Fruit fly (Drosophila melanogaster) whole organism, embryonic: ENCODE measurements around the gene CG14721.
A peak's percentile ranks its signal among the peaks of the same experiment; 100 is the strongest.

Source experiments
- Blimp-1 ChIP-seq: fragments of 200-800 bp; sonication (Bioruptor generic); optimal IDR thresholded peaks from 3 replicates; lab custom pipeline; 2018; ENCODE audit warnings: missing biosample characterization, missing genetic modification characterization, mild to moderate bottlenecking, moderate library complexity, missing genetic modification reagents
- CG10267 ChIP-seq: fragments of 200-800 bp; sonication (Bioruptor generic); optimal IDR thresholded peaks from 2 replicates; lab custom pipeline; 2018; ENCODE audit warnings: missing biosample characterization, mild to moderate bottlenecking, missing genetic modification characterization, moderate library complexity
- CG12942 ChIP-seq: fragments of 200-800 bp; sonication (Bioruptor generic); optimal IDR thresholded peaks from 3 replicates; lab custom pipeline; 2016; ENCODE audit warnings: missing biosample characterization, missing genetic modification characterization
- CG14050 ChIP-seq: fragments of 200-800 bp; sonication (Bioruptor generic); IDR thresholded peaks from 3 replicates; pipeline ENCODE4 v1.3.6; 2022; ENCODE audit warnings: missing biosample characterization, missing genetic modification characterization
- CG14860 ChIP-seq: fragments of 200-800 bp; sonication (Bioruptor generic); IDR thresholded peaks from 3 replicates; pipeline ENCODE4 v1.3.6; 2022; ENCODE audit warnings: missing biosample characterization, missing genetic modification characterization; ENCODE audit not compliant: partially characterized antibody
- CG15269 ChIP-seq: fragments of 200-800 bp; sonication (Bioruptor generic); optimal IDR thresholded peaks from 2 replicates; lab custom pipeline; 2018; ENCODE audit warnings: missing biosample characterization, mild to moderate bottlenecking, missing genetic modification characterization, moderate library complexity
- CG1603 ChIP-seq: fragments of 200-800 bp; sonication (Bioruptor generic); optimal IDR thresholded peaks from 2 replicates; lab custom pipeline; 2019; ENCODE audit warnings: missing biosample characterization, mild to moderate bottlenecking, missing genetic modification characterization, moderate library complexity
- CG16815 ChIP-seq: fragments of 200-800 bp; sonication (Bioruptor generic); optimal IDR thresholded peaks from 3 replicates; lab custom pipeline; 2017; ENCODE audit warnings: missing biosample characterization, mild to moderate bottlenecking, missing genetic modification characterization
- CG17912 ChIP-seq: fragments of 200-800 bp; sonication (Bioruptor generic); optimal IDR thresholded peaks from 2 replicates; lab custom pipeline; 2018; ENCODE audit warnings: missing biosample characterization, mild to moderate bottlenecking, missing genetic modification characterization
- CG18011 ChIP-seq: fragments of 200-800 bp; sonication (Bioruptor generic); optimal IDR thresholded peaks from 2 replicates; lab custom pipeline; 2017; ENCODE audit warnings: missing biosample characterization, missing genetic modification characterization, mild to moderate bottlenecking, moderate library complexity, missing genotype
- CG18599 ChIP-seq: fragments of 200-800 bp; sonication (Bioruptor generic); optimal IDR thresholded peaks from 3 replicates; lab custom pipeline; 2017; ENCODE audit warnings: missing biosample characterization, missing genetic modification characterization, mild to moderate bottlenecking, moderate library complexity, missing genetic modification reagents
- CG18619 ChIP-seq: fragments of 200-800 bp; sonication (Bioruptor generic); optimal IDR thresholded peaks from 3 replicates; lab custom pipeline; 2017; ENCODE audit warnings: missing biosample characterization, mild to moderate bottlenecking, missing genetic modification characterization
- CG2712 ChIP-seq: fragments of 200-800 bp; optimal IDR thresholded peaks from 3 replicates; lab custom pipeline; 2019; ENCODE audit warnings: missing biosample characterization, mild to moderate bottlenecking, missing genetic modification characterization, moderate library complexity
- CG6175 ChIP-seq: fragments of 200-800 bp; sonication (Bioruptor generic); IDR thresholded peaks from 3 replicates; pipeline ENCODE4 v1.3.6; 2022; ENCODE audit warnings: missing biosample characterization, missing genetic modification characterization
- CG6683 ChIP-seq: fragments of 200-800 bp; sonication (Bioruptor generic); optimal IDR thresholded peaks from 2 replicates; lab custom pipeline; 2017; ENCODE audit warnings: missing biosample characterization, mild to moderate bottlenecking, missing genetic modification characterization, missing genetic modification reagents
- CG7357 ChIP-seq: fragments of 200-800 bp; sonication (Bioruptor generic); IDR thresholded peaks from 3 replicates; pipeline ENCODE4 v1.3.6; 2022; ENCODE audit warnings: missing biosample characterization, missing genetic modification characterization
- CG8281 ChIP-seq: fragments of 200-800 bp; sonication (Bioruptor generic); optimal IDR thresholded peaks from 2 replicates; lab custom pipeline; 2018; ENCODE audit warnings: missing biosample characterization, mild to moderate bottlenecking, missing genetic modification characterization, moderate library complexity
- CG9215 ChIP-seq: fragments of 200-800 bp; sonication (Bioruptor generic); IDR thresholded peaks from 2 replicates; pipeline ENCODE4 v1.3.6; 2022; ENCODE audit warnings: missing biosample characterization, missing genetic modification characterization
- CHES-1-like ChIP-seq: fragments of 200-800 bp; sonication (Bioruptor generic); optimal IDR thresholded peaks from 2 replicates; lab custom pipeline; 2016; ENCODE audit warnings: missing biosample characterization, missing genetic modification characterization
- CoRest ChIP-seq: fragments of 200-800 bp; sonication (Bioruptor generic); optimal IDR thresholded peaks from 3 replicates; lab custom pipeline; 2018; ENCODE audit warnings: missing biosample characterization, mild to moderate bottlenecking, missing genetic modification characterization, moderate library complexity
- Doc2 ChIP-seq: fragments of 200-800 bp; sonication (Bioruptor generic); IDR thresholded peaks from 2 replicates; pipeline ENCODE4 v1.3.6; 2022; ENCODE audit warnings: missing biosample characterization, missing genetic modification characterization
- ERR ChIP-seq: fragments of 200-800 bp; sonication (Bioruptor generic); optimal IDR thresholded peaks from 2 replicates; lab custom pipeline; 2016; ENCODE audit warnings: missing biosample characterization, missing genetic modification characterization
- Elba2 ChIP-seq: fragments of 200-800 bp; sonication (Bioruptor generic); optimal IDR thresholded peaks from 3 replicates; lab custom pipeline; 2016; ENCODE audit warnings: missing biosample characterization, missing genetic modification characterization
- HHEX ChIP-seq: fragments of 200-800 bp; sonication (Bioruptor generic); optimal IDR thresholded peaks from 3 replicates; lab custom pipeline; 2017; ENCODE audit warnings: missing biosample characterization, mild to moderate bottlenecking, missing genetic modification characterization, missing genetic modification reagents
- HLH3B ChIP-seq: fragments of 200-800 bp; sonication (Bioruptor generic); IDR thresholded peaks from 2 replicates; pipeline ENCODE4 v1.3.6; 2022; ENCODE audit warnings: missing biosample characterization, missing genetic modification characterization
- Hand ChIP-seq: fragments of 200-800 bp; sonication (Bioruptor generic); optimal IDR thresholded peaks from 2 replicates; lab custom pipeline; 2017; ENCODE audit warnings: mild to moderate bottlenecking, missing biosample characterization, missing genetic modification reagents, missing genetic modification characterization
- Hr3 ChIP-seq: fragments of 200-800 bp; sonication (Bioruptor generic); optimal IDR thresholded peaks from 3 replicates; lab custom pipeline; 2016; ENCODE audit warnings: missing biosample characterization, missing genetic modification characterization
- Myb ChIP-seq: fragments of 200-800 bp; sonication (Bioruptor generic); optimal IDR thresholded peaks from 2 replicates; lab custom pipeline; 2016; ENCODE audit warnings: missing biosample characterization, missing genetic modification characterization
- NC2α ChIP-seq: fragments of 200-800 bp; sonication (Bioruptor generic); optimal IDR thresholded peaks from 2 replicates; lab custom pipeline; 2016; ENCODE audit warnings: missing biosample characterization, missing genetic modification characterization
- Optix ChIP-seq: fragments of 200-800 bp; sonication (Bioruptor generic); IDR thresholded peaks from 3 replicates; pipeline ENCODE4 v1.3.6; 2022; ENCODE audit warnings: missing biosample characterization, missing genetic modification characterization
- Scr ChIP-seq: fragments of 200-800 bp; sonication (Bioruptor generic); IDR thresholded peaks from 2 replicates; pipeline ENCODE4 v1.3.6; 2022; ENCODE audit warnings: missing biosample characterization, missing genetic modification characterization; ENCODE audit not compliant: partially characterized antibody
- Xrp1 ChIP-seq: fragments of 200-800 bp; sonication (Bioruptor generic); IDR thresholded peaks from 2 replicates; pipeline ENCODE4 v1.3.6; 2022; ENCODE audit warnings: missing biosample characterization, missing genetic modification characterization
- ab ChIP-seq: fragments of 200-800 bp; sonication (Bioruptor generic); optimal IDR thresholded peaks from 2 replicates; lab custom pipeline; 2016; ENCODE audit warnings: missing biosample characterization, missing genetic modification characterization
- ase ChIP-seq: fragments of 200-800 bp; sonication (Bioruptor generic); IDR thresholded peaks from 3 replicates; pipeline ENCODE4 v1.3.6; 2022; ENCODE audit warnings: missing biosample characterization, missing genetic modification characterization
- ash1 ChIP-seq: fragments of 200-800 bp; sonication (Bioruptor generic); optimal IDR thresholded peaks from 2 replicates; lab custom pipeline; 2018; ENCODE audit warnings: missing biosample characterization, mild to moderate bottlenecking, missing genetic modification characterization
- az2 ChIP-seq: fragments of 200-800 bp; sonication (Bioruptor generic); optimal IDR thresholded peaks from 3 replicates; lab custom pipeline; 2016; ENCODE audit warnings: missing biosample characterization, missing genetic modification characterization
- chn ChIP-seq: fragments of 200-800 bp; sonication (Bioruptor generic); optimal IDR thresholded peaks from 2 replicates; lab custom pipeline; 2016; ENCODE audit warnings: missing biosample characterization, missing genetic modification characterization
- crol ChIP-seq: fragments of 200-800 bp; sonication (Bioruptor generic); IDR thresholded peaks from 2 replicates; pipeline ENCODE4 v1.3.6; 2022; ENCODE audit warnings: missing biosample characterization, missing genetic modification characterization
- dysf ChIP-seq: fragments of 200-800 bp; sonication (Bioruptor generic); IDR thresholded peaks from 3 replicates; pipeline ENCODE4 v1.3.6; 2022; ENCODE audit warnings: missing biosample characterization, missing genetic modification characterization
- ftz-f1 ChIP-seq: fragments of 200-800 bp; sonication (Bioruptor generic); optimal IDR thresholded peaks from 2 replicates; lab custom pipeline; 2016; ENCODE audit warnings: missing biosample characterization, missing genetic modification characterization
- hth ChIP-seq: fragments of >200 bp; optimal IDR thresholded peaks from 2 replicates; lab custom pipeline; 2017; ENCODE audit warnings: inconsistent platforms
- lab ChIP-seq: fragments of 200-800 bp; sonication (Bioruptor generic); optimal IDR thresholded peaks from 3 replicates; lab custom pipeline; 2017; ENCODE audit warnings: missing biosample characterization, missing genetic modification characterization, mild to moderate bottlenecking, moderate library complexity, missing genetic modification reagents
- lov ChIP-seq, 2 experiments: fragments of 200-800 bp in 1 of 2; fragments of >200 bp in 1 of 2; sonication (Bioruptor generic) in 1 of 2; IDR thresholded peaks in 1 of 2; optimal IDR thresholded peaks in 1 of 2; 2 replicates in 1 of 2; 3 replicates in 1 of 2; pipeline versions ENCODE4 v1.3.6 to Lab custom; 2017 to 2022; ENCODE audit warnings: missing biosample characterization in 1 of 2, missing genetic modification characterization in 1 of 2
- mirr ChIP-seq: fragments of 200-800 bp; sonication (Bioruptor generic); optimal IDR thresholded peaks from 3 replicates; lab custom pipeline; 2018; ENCODE audit warnings: missing biosample characterization, mild to moderate bottlenecking, missing genetic modification characterization
- sc ChIP-seq, 3 experiments: fragments of >200 bp in 2 of 3; fragments of 200-800 bp in 1 of 3; sonication (Bioruptor generic) in 1 of 3; optimal IDR thresholded peaks; 2 replicates in 2 of 3; 3 replicates in 1 of 3; lab custom pipeline; 2017; ENCODE audit warnings: mild to moderate bottlenecking in 1 of 3, missing biosample characterization in 1 of 3, missing genetic modification characterization in 1 of 3, missing genetic modification reagents in 1 of 3
- sens-2 ChIP-seq: fragments of 200-800 bp; sonication (Bioruptor generic); IDR thresholded peaks from 2 replicates; pipeline ENCODE4 v1.3.6; 2022; ENCODE audit warnings: missing biosample characterization, missing genetic modification characterization
- ssp ChIP-seq: fragments of 200-800 bp; sonication (Bioruptor generic); IDR thresholded peaks from 2 replicates; pipeline ENCODE4 v1.3.6; 2022; ENCODE audit warnings: missing biosample characterization, missing genetic modification characterization
- tna ChIP-seq: fragments of 200-800 bp; sonication (Bioruptor generic); IDR thresholded peaks from 2 replicates; pipeline ENCODE4 v1.3.6; 2022; ENCODE audit warnings: missing biosample characterization, missing genetic modification characterization; ENCODE audit not compliant: partially characterized antibody
- tup ChIP-seq: fragments of 200-800 bp; sonication (Bioruptor generic); optimal IDR thresholded peaks from 2 replicates; lab custom pipeline; 2016; ENCODE audit warnings: missing biosample characterization, mild to moderate bottlenecking, missing genetic modification characterization, moderate library complexity
- zfh2 ChIP-seq: fragments of 200-800 bp; sonication (Bioruptor generic); optimal IDR thresholded peaks from 2 replicates; lab custom pipeline; 2016; ENCODE audit warnings: missing biosample characterization, missing genetic modification characterization

The CG14721 gene

dm6 chr3R:11773999-11774397 lies 38.8 kb downstream of the CG14721 start (continued):
- TF ChIP-seq CG16815 (GFP tag; lab: Kevin White, UChicago) (peak; percentile 53), Xrp1 (GFP tag; lab: Robert Waterston, UW) (peak; percentile 73; the same call in 1 of the 2 replicates), Optix (GFP tag; lab: Robert Waterston, UW) (no peak), CG7357 (GFP tag; lab: Robert Waterston, UW) (0 out of 3 replicates have a peak, but pooled peaks have one; percentile 18), CG14860 (no peak), CG18011 (GFP tag; lab: Kevin White, UChicago) (no peak), az2 (GFP tag; lab: Kevin White, UChicago) (peak; percentile 62), Hand (GFP tag; lab: Kevin White, UChicago) (peak; percentile 70), CG17912 (GFP tag; lab: Kevin White, UChicago) (no peak), Myb (GFP tag; lab: Kevin White, UChicago) (no peak), Scr (no peak), Doc2 (GFP tag; lab: Robert Waterston, UW) (no peak), CG12942 (peak; percentile 36), ash1 (GFP tag; lab: Kevin White, UChicago) (no peak), chn (no peak), ftz-f1 (GFP tag; lab: Kevin White, UChicago) (no peak), tup (GFP tag; lab: Kevin White, UChicago) (no peak), lab (GFP tag; lab: Kevin White, UChicago) (peak; percentile 84), CHES-1-like (GFP tag; lab: Kevin White, UChicago) (no peak), CG1603 (tag; lab: Kevin White, UChicago) (no peak), CG18619 (peak; percentile 70), sens-2 (0 out of 2 replicates have a peak, but pooled peaks have one; percentile 9), HHEX (GFP tag; lab: Kevin White, UChicago) (peak; percentile 55), Hr3 (GFP tag; lab: Kevin White, UChicago) (peak; percentile 67), CG10267 (tag; lab: Kevin White, UChicago) (peak; percentile 81), zfh2 (GFP tag; lab: Kevin White, UChicago) (no peak), CG6683 (GFP tag; lab: Kevin White, UChicago) (peak; percentile 58), CG18599 (GFP tag; lab: Kevin White, UChicago) (peak; percentile 87), Elba2 (GFP tag; lab: Kevin White, UChicago) (no peak), hth (no peak), ERR (GFP tag; lab: Kevin White, UChicago) (no peak), crol (GFP tag; lab: Robert Waterston, UW) (no peak), CG15269 (tag; lab: Kevin White, UChicago) (peak; percentile 80), ab (GFP tag; lab: Kevin White, UChicago) (no peak), CoRest (tag; lab: Kevin White, UChicago) (peak; percentile 89), mirr (GFP tag; lab: Kevin White, UChicago) (no peak), Blimp-1 (peak; percentile 35), HLH3B (GFP tag; lab: Robert Waterston, UW) (peak; percentile 51; the same call in 1 of the 2 replicates), ssp (peak; percentile 11; the same call in 1 of the 2 replicates), sc (optimal IDR thresholded peaks at IDR 0.05; lab: Kevin White, UChicago) (no peak), sc (GFP tag; optimal IDR thresholded peaks at IDR 0.05; lab: Kevin White, UChicago) (peak; percentile 39), lov (optimal IDR thresholded peaks at IDR 0.05; lab: Kevin White, UChicago) (no peak), lov (GFP tag; IDR thresholded peaks at IDR 0.05; lab: Robert Waterston, UW) (no peak), CG14050 (GFP tag; lab: Robert Waterston, UW) (no peak), NC2α (GFP tag; lab: Kevin White, UChicago) (no peak), CG9215 (GFP tag; lab: Robert Waterston, UW) (peak; percentile 54; the same call in 1 of the 2 replicates), tna (GFP tag; lab: Robert Waterston, UW) (no peak), CG8281 (peak; percentile 49), CG2712 (tag; lab: Kevin White, UChicago) (peak; percentile 86), CG6175 (GFP tag; lab: Robert Waterston, UW) (no peak), ase (GFP tag; lab: Robert Waterston, UW) (no peak), dysf (GFP tag; lab: Robert Waterston, UW) (peak; percentile 72)
